Worm (Caenorhabditis elegans) whole organism, L1 larva: Measurements from ENCODE around the gene C50D2.10.

Source experiments
- C16A3.4 ChIP-seq: fragments of 150-350 bp; optimal IDR thresholded peaks from 2 replicates; lab custom pipeline; 2014; ENCODE audit warnings: missing biosample characterization, missing genetic modification characterization
- F16B12.6 ChIP-seq: fragments of 150-350 bp; optimal IDR thresholded peaks from 2 replicates; lab custom pipeline; 2014; ENCODE audit warnings: missing biosample characterization, missing genetic modification characterization
- Y116A8C.19 ChIP-seq: sonication (generic microtip); optimal IDR thresholded peaks from 2 replicates; lab custom pipeline; 2016; ENCODE audit warnings: missing compliant biosample characterization, missing genetic modification characterization, borderline replicate concordance
- aha-1 ChIP-seq: fragments of 150-350 bp; optimal IDR thresholded peaks from 2 replicates; lab custom pipeline; 2014; ENCODE audit warnings: missing biosample characterization, missing genetic modification characterization
- alr-1 ChIP-seq: fragments of 200-800 bp; sonication (Bioruptor generic); optimal IDR thresholded peaks from 2 replicates; lab custom pipeline; 2018; ENCODE audit warnings: borderline replicate concordance, mild to moderate bottlenecking, missing genetic modification characterization, missing compliant biosample characterization
- ama-1 ChIP-seq: fragments of 150-350 bp; optimal IDR thresholded peaks from 2 replicates; lab custom pipeline; 2014
- ceh-63 ChIP-seq: fragments of 200-800 bp; sonication (Bioruptor generic); optimal IDR thresholded peaks from 2 replicates; lab custom pipeline; 2018; ENCODE audit warnings: mild to moderate bottlenecking, missing genetic modification characterization, missing compliant biosample characterization
- ceh-82 ChIP-seq, 3 experiments: fragments of 150-350 bp in 1 of 3; sonication (generic microtip) in 2 of 3; optimal IDR thresholded peaks; 2 replicates each; lab custom pipeline; 2014 to 2017; ENCODE audit warnings: missing biosample characterization in 3 of 3, missing genetic modification characterization in 3 of 3
- efl-1 ChIP-seq, 4 experiments: fragments of 150-350 bp; optimal IDR thresholded peaks in 3 of 4; peaks in 1 of 4; 1 replicate in 1 of 4; 2 replicates in 3 of 4; lab custom pipeline; 2014; ENCODE audit warnings: missing biosample characterization in 2 of 4, missing genetic modification characterization in 2 of 4, missing genetic modification reagents in 2 of 4
- efl-3 ChIP-seq: fragments of 200-800 bp; sonication (Bioruptor generic); optimal IDR thresholded peaks from 2 replicates; lab custom pipeline; 2018; ENCODE audit warnings: mild to moderate bottlenecking, missing genetic modification characterization, missing compliant biosample characterization
- ets-5 ChIP-seq: fragments of 200-800 bp; sonication (Bioruptor generic); IDR thresholded peaks from 2 replicates; pipeline ENCODE4 v1.3.6; 2022; ENCODE audit warnings: missing genetic modification characterization, missing compliant biosample characterization
- fkh-4 ChIP-seq: sonication (generic microtip); optimal IDR thresholded peaks from 2 replicates; lab custom pipeline; 2016; ENCODE audit warnings: missing compliant biosample characterization, missing genetic modification characterization, borderline replicate concordance
- fkh-8 ChIP-seq: sonication (generic microtip); optimal IDR thresholded peaks from 2 replicates; lab custom pipeline; 2016; ENCODE audit warnings: mild to moderate bottlenecking, missing genetic modification characterization, missing compliant biosample characterization
- grh-1 ChIP-seq: fragments of 200-800 bp; sonication (Bioruptor generic); IDR thresholded peaks from 2 replicates; pipeline ENCODE4 v1.3.6; 2022; ENCODE audit warnings: missing genetic modification reagents, missing genetic modification characterization, missing compliant biosample characterization
- hlh-4 ChIP-seq: sonication (generic microtip); optimal IDR thresholded peaks from 2 replicates; lab custom pipeline; 2016; ENCODE audit warnings: mild to moderate bottlenecking, missing genetic modification characterization, missing compliant biosample characterization
- hpl-2 ChIP-seq: fragments of 150-350 bp; optimal IDR thresholded peaks from 2 replicates; lab custom pipeline; 2014; ENCODE audit warnings: missing biosample characterization, missing genetic modification reagents, missing genetic modification characterization
- irx-1 ChIP-seq: sonication (generic microtip); optimal IDR thresholded peaks from 2 replicates; lab custom pipeline; 2016; ENCODE audit warnings: missing genetic modification characterization, missing compliant biosample characterization
- jun-1 ChIP-seq: fragments of 150-350 bp; optimal IDR thresholded peaks from 2 replicates; lab custom pipeline; 2014; ENCODE audit warnings: missing biosample characterization, missing genetic modification reagents, missing genetic modification characterization
- lin-14 ChIP-seq: fragments of 200-800 bp; sonication (Bioruptor generic); optimal IDR thresholded peaks from 2 replicates; lab custom pipeline; 2018; ENCODE audit warnings: mild to moderate bottlenecking, missing genetic modification characterization, moderate library complexity, missing compliant biosample characterization
- lin-15B ChIP-seq: fragments of 150-350 bp; sonication (generic microtip); optimal IDR thresholded peaks from 3 replicates; lab custom pipeline; 2014; ENCODE audit warnings: missing biosample characterization, missing genetic modification characterization
- lin-35 ChIP-seq, 2 experiments: fragments of 150-350 bp; optimal IDR thresholded peaks; 2 replicates each; lab custom pipeline; 2014; ENCODE audit warnings: missing biosample characterization in 2 of 2, missing genetic modification characterization in 2 of 2, missing genetic modification reagents in 2 of 2
- lir-3 ChIP-seq: sonication (generic microtip); optimal IDR thresholded peaks from 2 replicates; lab custom pipeline; 2016; ENCODE audit warnings: mild to moderate bottlenecking, missing genetic modification characterization, moderate library complexity, missing compliant biosample characterization; ENCODE audit not compliant: poor library complexity
- mab-9 ChIP-seq: fragments of 200-800 bp; sonication (Bioruptor generic); IDR thresholded peaks from 2 replicates; pipeline ENCODE4 v1.3.6; 2022; ENCODE audit warnings: missing genetic modification reagents, missing genetic modification characterization, missing compliant biosample characterization
- mdl-1 ChIP-seq, 2 experiments: fragments of 150-350 bp; optimal IDR thresholded peaks; 2 replicates each; lab custom pipeline; 2014 to 2017; ENCODE audit warnings: missing biosample characterization in 2 of 2, missing genetic modification characterization in 2 of 2, inconsistent platforms in 1 of 2
- mef-2 ChIP-seq: fragments of 150-350 bp; optimal IDR thresholded peaks from 2 replicates; lab custom pipeline; 2014; ENCODE audit warnings: missing biosample characterization, missing genetic modification characterization
- nhr-12 ChIP-seq: sonication (generic microtip); optimal IDR thresholded peaks from 2 replicates; lab custom pipeline; 2017; ENCODE audit warnings: missing biosample characterization, missing genetic modification characterization
- nhr-237 ChIP-seq: fragments of 150-350 bp; optimal IDR thresholded peaks from 2 replicates; lab custom pipeline; 2014; ENCODE audit warnings: missing biosample characterization, missing genetic modification characterization
- nhr-71 ChIP-seq: sonication (generic microtip); optimal IDR thresholded peaks from 2 replicates; lab custom pipeline; 2016; ENCODE audit warnings: mild to moderate bottlenecking, missing genetic modification characterization, moderate library complexity, missing compliant biosample characterization
- nhr-84 ChIP-seq: sonication (generic microtip); optimal IDR thresholded peaks from 2 replicates; lab custom pipeline; 2017; ENCODE audit warnings: missing biosample characterization, missing genetic modification characterization
- pag-3 ChIP-seq: sonication (generic microtip); optimal IDR thresholded peaks from 2 replicates; lab custom pipeline; 2017; ENCODE audit warnings: missing genetic modification characterization, mild to moderate bottlenecking, missing compliant biosample characterization, antibody characterized with exemption, borderline replicate concordance; ENCODE audit not compliant: insufficient read depth
- pqm-1 ChIP-seq: sonication (generic microtip); optimal IDR thresholded peaks from 3 replicates; lab custom pipeline; 2017; ENCODE audit warnings: missing biosample characterization, missing genetic modification characterization
- rnt-1 ChIP-seq: sonication (generic microtip); optimal IDR thresholded peaks from 2 replicates; lab custom pipeline; 2016; ENCODE audit warnings: mild to moderate bottlenecking, missing genetic modification characterization, moderate library complexity, missing compliant biosample characterization
- skn-1 ChIP-seq: fragments of 150-350 bp; optimal IDR thresholded peaks from 2 replicates; lab custom pipeline; 2014; ENCODE audit warnings: missing biosample characterization, missing genetic modification characterization
- snu-23 ChIP-seq: sonication (generic microtip); optimal IDR thresholded peaks from 2 replicates; lab custom pipeline; 2016; ENCODE audit warnings: missing genetic modification characterization, missing compliant biosample characterization
- sptf-1 ChIP-seq: fragments of 150-350 bp; optimal IDR thresholded peaks from 2 replicates; lab custom pipeline; 2014; ENCODE audit warnings: missing biosample characterization, missing genetic modification characterization
- sup-37 ChIP-seq: fragments of 200-800 bp; sonication (Bioruptor generic); optimal IDR thresholded peaks from 2 replicates; lab custom pipeline; 2018; ENCODE audit warnings: mild to moderate bottlenecking, missing genetic modification characterization, missing compliant biosample characterization
- swsn-7 ChIP-seq: sonication (generic microtip); optimal IDR thresholded peaks from 2 replicates; lab custom pipeline; 2016; ENCODE audit warnings: missing genetic modification characterization, missing compliant biosample characterization
- tbx-2 ChIP-seq: sonication (generic microtip); optimal IDR thresholded peaks from 2 replicates; lab custom pipeline; 2016; ENCODE audit warnings: missing genetic modification characterization, missing compliant biosample characterization
- unc-130 ChIP-seq: fragments of 150-350 bp; optimal IDR thresholded peaks from 2 replicates; lab custom pipeline; 2017; ENCODE audit warnings: missing biosample characterization, missing genetic modification characterization, inconsistent platforms
- unc-86 ChIP-seq: sonication (generic microtip); optimal IDR thresholded peaks from 2 replicates; lab custom pipeline; 2016; ENCODE audit warnings: missing genetic modification characterization, missing compliant biosample characterization
- vab-15 ChIP-seq: sonication (generic microtip); optimal IDR thresholded peaks from 2 replicates; lab custom pipeline; 2017; ENCODE audit warnings: missing genotype, mild to moderate bottlenecking, missing genetic modification characterization, missing compliant biosample characterization
- xbp-1 ChIP-seq: sonication (generic microtip); optimal IDR thresholded peaks from 2 replicates; lab custom pipeline; 2016; ENCODE audit warnings: missing genetic modification characterization, missing compliant biosample characterization

C50D2.10 gene

ce11 chrII:97992-98763, 760 bp upstream of the C50D2.10 start, which contains the start of the genes luc-7L3 and sftb-6 (continued):
- TF ChIP-seq nhr-237 (tag; lab: Kevin White, UChicago) (no peak), F16B12.6 (tag; lab: Kevin White, UChicago) (peak; percentile 28), lin-14 (GFP tag; lab: Kevin White, UChicago) (no peak), efl-1 (optimal IDR thresholded peaks at IDR 0.05; lab: Kevin White, UChicago) (peak; percentile 38 to 48), efl-1 (GFP tag; optimal IDR thresholded peaks at IDR 0.05 in 1 of 2; lab: Kevin White, UChicago) (peak; percentile 61 to 87), sup-37 (GFP tag; lab: Kevin White, UChicago) (peak; percentile 50), lin-35 (GFP tag; optimal IDR thresholded peaks at IDR 0.05; lab: Kevin White, UChicago) (peak; percentile 58 to 62), rnt-1 (peak; percentile 19), nhr-84 (tag; lab: Kevin White, UChicago) (no peak), ceh-63 (GFP tag; lab: Kevin White, UChicago) (no peak), ceh-82 (tag; optimal IDR thresholded peaks at IDR 0.05; lab: Kevin White, UChicago) (peak in 2 of 3 experiments; percentile 25 to 33), mab-9 (GFP tag; lab: Robert Waterston, UW) (peak; percentile 74; the same call in 1 of the 2 replicates), fkh-8 (peak; percentile 76), efl-3 (GFP tag; lab: Kevin White, UChicago) (no peak), fkh-4 (tag; lab: Kevin White, UChicago) (no peak), grh-1 (GFP tag; lab: Robert Waterston, UW) (no peak), irx-1 (tag; lab: Kevin White, UChicago) (peak; percentile 73), mdl-1 (tag; optimal IDR thresholded peaks at IDR 0.05; lab: Kevin White, UChicago) (no peak), swsn-7 (tag; lab: Kevin White, UChicago) (peak; percentile 79), Y116A8C.19 (tag; lab: Kevin White, UChicago) (no peak), snu-23 (GFP tag; lab: Kevin White, UChicago) (peak; percentile 73), vab-15 (tag; lab: Kevin White, UChicago) (no peak), hlh-4 (tag; lab: Kevin White, UChicago) (no peak), pqm-1 (tag; lab: Kevin White, UChicago) (no peak), ets-5 (GFP tag; lab: Robert Waterston, UW) (no peak), tbx-2 (tag; lab: Kevin White, UChicago) (peak; percentile 75), unc-130 (tag; lab: Kevin White, UChicago) (no peak), nhr-12 (no peak), lin-15B (tag; lab: Kevin White, UChicago) (peak; percentile 28), alr-1 (tag; lab: Kevin White, UChicago) (peak; percentile 92), nhr-71 (tag; lab: Kevin White, UChicago) (peak; percentile 84), unc-86 (tag; lab: Kevin White, UChicago) (peak; percentile 53), C16A3.4 (tag; lab: Kevin White, UChicago) (peak; percentile 49), lir-3 (tag; lab: Kevin White, UChicago) (no peak), pag-3 (no peak), xbp-1 (tag; lab: Kevin White, UChicago) (peak; percentile 74), mef-2 (no peak), sptf-1 (tag; lab: Kevin White, UChicago) (no peak)

ce11 chrII:101176-101575, 2.2 kb downstream of the C50D2.10 start:
- TF ChIP-seq ets-5 (GFP tag; lab: Robert Waterston, UW) (no peak), nhr-71 (tag; lab: Kevin White, UChicago) (no peak), efl-3 (GFP tag; lab: Kevin White, UChicago) (no peak), hpl-2 (no peak), alr-1 (tag; lab: Kevin White, UChicago) (no peak), lin-15B (tag; lab: Kevin White, UChicago) (no peak), aha-1 (no peak), nhr-12 (no peak), jun-1 (tag; lab: Kevin White, UChicago) (no peak), pqm-1 (tag; lab: Kevin White, UChicago) (no peak), skn-1 (tag; lab: Kevin White, UChicago) (no peak), ama-1 (lab: Kevin White, UChicago) (no peak)
